Worm (Caenorhabditis elegans) whole organism, L1 larva: ENCODE data around the gene Y53F4B.21.

Source experiments
- C16A3.4 ChIP-seq: fragments of 150-350 bp; optimal IDR thresholded peaks from 2 replicates; lab custom pipeline; 2014; ENCODE audit warnings: missing biosample characterization, missing genetic modification characterization
- Y116A8C.19 ChIP-seq: sonication (generic microtip); optimal IDR thresholded peaks from 2 replicates; lab custom pipeline; 2016; ENCODE audit warnings: missing compliant biosample characterization, missing genetic modification characterization, borderline replicate concordance
- aly-2 ChIP-seq: fragments of 150-350 bp; optimal IDR thresholded peaks from 2 replicates; lab custom pipeline; 2014; ENCODE audit warnings: missing biosample characterization, missing genetic modification characterization
- blmp-1 ChIP-seq: fragments of 150-350 bp; optimal IDR thresholded peaks from 2 replicates; lab custom pipeline; 2014; ENCODE audit warnings: missing biosample characterization, missing genetic modification characterization
- ceh-63 ChIP-seq: fragments of 200-800 bp; sonication (Bioruptor generic); optimal IDR thresholded peaks from 2 replicates; lab custom pipeline; 2018; ENCODE audit warnings: mild to moderate bottlenecking, missing genetic modification characterization, missing compliant biosample characterization
- ceh-8 ChIP-seq: fragments of 200-800 bp; sonication (Bioruptor generic); optimal IDR thresholded peaks from 2 replicates; lab custom pipeline; 2018; ENCODE audit warnings: mild to moderate bottlenecking, missing genetic modification characterization, moderate library complexity, missing compliant biosample characterization
- dpl-1 ChIP-seq, 3 experiments: fragments of 150-350 bp in 2 of 3; sonication (generic microtip) in 1 of 3; optimal IDR thresholded peaks; 2 replicates each; lab custom pipeline; 2014 to 2017; ENCODE audit warnings: missing biosample characterization in 3 of 3, missing genetic modification characterization in 3 of 3, missing genetic modification reagents in 3 of 3
- dsc-1 ChIP-seq: sonication (generic microtip); optimal IDR thresholded peaks from 2 replicates; lab custom pipeline; 2016; ENCODE audit warnings: mild to moderate bottlenecking, missing genetic modification characterization, missing compliant biosample characterization
- efl-1 ChIP-seq, 4 experiments: fragments of 150-350 bp; optimal IDR thresholded peaks in 3 of 4; peaks in 1 of 4; 1 replicate in 1 of 4; 2 replicates in 3 of 4; lab custom pipeline; 2014; ENCODE audit warnings: missing biosample characterization in 2 of 4, missing genetic modification characterization in 2 of 4, missing genetic modification reagents in 2 of 4
- egl-27 ChIP-seq, 2 experiments: fragments of 150-350 bp in 1 of 2; sonication (generic microtip); optimal IDR thresholded peaks; 3 replicates each; lab custom pipeline; 2017 to 2018; ENCODE audit warnings: missing biosample characterization in 2 of 2, missing genetic modification characterization in 2 of 2, missing genetic modification reagents in 2 of 2
- elt-2 ChIP-seq: sonication (generic microtip); optimal IDR thresholded peaks from 2 replicates; lab custom pipeline; 2016; ENCODE audit warnings: missing genetic modification characterization, mild to moderate bottlenecking, inconsistent platforms, missing compliant biosample characterization, missing genetic modification reagents
- elt-3 ChIP-seq, 6 experiments: fragments of 150-350 bp in 1 of 6; sonication (generic microtip); optimal IDR thresholded peaks; 2 replicates each; lab custom pipeline; 2017 to 2018; ENCODE audit warnings: missing biosample characterization in 6 of 6, missing genetic modification characterization in 6 of 6, inconsistent platforms in 1 of 6
- fkh-4 ChIP-seq: sonication (generic microtip); optimal IDR thresholded peaks from 2 replicates; lab custom pipeline; 2016; ENCODE audit warnings: missing compliant biosample characterization, missing genetic modification characterization, borderline replicate concordance
- grh-1 ChIP-seq: fragments of 200-800 bp; sonication (Bioruptor generic); IDR thresholded peaks from 2 replicates; pipeline ENCODE4 v1.3.6; 2022; ENCODE audit warnings: missing genetic modification reagents, missing genetic modification characterization, missing compliant biosample characterization
- hlh-4 ChIP-seq: sonication (generic microtip); optimal IDR thresholded peaks from 2 replicates; lab custom pipeline; 2016; ENCODE audit warnings: mild to moderate bottlenecking, missing genetic modification characterization, missing compliant biosample characterization
- hpl-2 ChIP-seq: fragments of 150-350 bp; optimal IDR thresholded peaks from 2 replicates; lab custom pipeline; 2014; ENCODE audit warnings: missing biosample characterization, missing genetic modification reagents, missing genetic modification characterization
- irx-1 ChIP-seq: sonication (generic microtip); optimal IDR thresholded peaks from 2 replicates; lab custom pipeline; 2016; ENCODE audit warnings: missing genetic modification characterization, missing compliant biosample characterization
- isw-1 ChIP-seq: fragments of 200-800 bp; sonication (Bioruptor generic); IDR thresholded peaks from 2 replicates; pipeline ENCODE4 v1.3.6; 2022; ENCODE audit warnings: missing genetic modification characterization, missing compliant biosample characterization
- lin-13 ChIP-seq: fragments of 150-350 bp; optimal IDR thresholded peaks from 2 replicates; lab custom pipeline; 2014; ENCODE audit warnings: missing biosample characterization, missing genetic modification reagents, missing genetic modification characterization
- lin-14 ChIP-seq: fragments of 200-800 bp; sonication (Bioruptor generic); optimal IDR thresholded peaks from 2 replicates; lab custom pipeline; 2018; ENCODE audit warnings: mild to moderate bottlenecking, missing genetic modification characterization, moderate library complexity, missing compliant biosample characterization
- lin-35 ChIP-seq, 2 experiments: fragments of 150-350 bp; optimal IDR thresholded peaks; 2 replicates each; lab custom pipeline; 2014; ENCODE audit warnings: missing biosample characterization in 2 of 2, missing genetic modification characterization in 2 of 2, missing genetic modification reagents in 2 of 2
- lin-39 ChIP-seq: fragments of 150-350 bp; optimal IDR thresholded peaks from 2 replicates; lab custom pipeline; 2014; ENCODE audit warnings: missing biosample characterization, missing genetic modification reagents, missing genetic modification characterization
- lir-3 ChIP-seq: sonication (generic microtip); optimal IDR thresholded peaks from 2 replicates; lab custom pipeline; 2016; ENCODE audit warnings: mild to moderate bottlenecking, missing genetic modification characterization, moderate library complexity, missing compliant biosample characterization; ENCODE audit not compliant: poor library complexity
- lsy-2 ChIP-seq, 2 experiments: fragments of 150-350 bp; optimal IDR thresholded peaks; 2 replicates each; lab custom pipeline; 2014; ENCODE audit warnings: missing biosample characterization in 2 of 2, missing genetic modification characterization in 2 of 2
- mab-9 ChIP-seq: fragments of 200-800 bp; sonication (Bioruptor generic); IDR thresholded peaks from 2 replicates; pipeline ENCODE4 v1.3.6; 2022; ENCODE audit warnings: missing genetic modification reagents, missing genetic modification characterization, missing compliant biosample characterization
- mef-2 ChIP-seq: fragments of 150-350 bp; optimal IDR thresholded peaks from 2 replicates; lab custom pipeline; 2014; ENCODE audit warnings: missing biosample characterization, missing genetic modification characterization
- nhr-11 ChIP-seq: fragments of 150-350 bp; optimal IDR thresholded peaks from 2 replicates; lab custom pipeline; 2014; ENCODE audit warnings: missing biosample characterization, missing genetic modification characterization
- nhr-12 ChIP-seq: sonication (generic microtip); optimal IDR thresholded peaks from 2 replicates; lab custom pipeline; 2017; ENCODE audit warnings: missing biosample characterization, missing genetic modification characterization
- nhr-19 ChIP-seq: fragments of 200-800 bp; sonication (Bioruptor generic); conservative IDR thresholded peaks from 2 replicates; pipeline ENCODE4 v1.3.6; 2022; ENCODE audit warnings: missing genetic modification characterization, missing compliant biosample characterization
- nhr-20 ChIP-seq: sonication (generic microtip); optimal IDR thresholded peaks from 2 replicates; lab custom pipeline; 2016; ENCODE audit warnings: mild to moderate bottlenecking, missing genetic modification characterization, missing compliant biosample characterization
- nhr-237 ChIP-seq: fragments of 150-350 bp; optimal IDR thresholded peaks from 2 replicates; lab custom pipeline; 2014; ENCODE audit warnings: missing biosample characterization, missing genetic modification characterization
- nhr-47 ChIP-seq: sonication (generic microtip); optimal IDR thresholded peaks from 2 replicates; lab custom pipeline; 2016; ENCODE audit warnings: mild to moderate bottlenecking, missing genetic modification characterization, moderate library complexity, missing compliant biosample characterization
- nhr-71 ChIP-seq: sonication (generic microtip); optimal IDR thresholded peaks from 2 replicates; lab custom pipeline; 2016; ENCODE audit warnings: mild to moderate bottlenecking, missing genetic modification characterization, moderate library complexity, missing compliant biosample characterization
- nhr-76 ChIP-seq: sonication (generic microtip); optimal IDR thresholded peaks from 2 replicates; lab custom pipeline; 2017; ENCODE audit warnings: missing biosample characterization, missing genetic modification characterization
- nhr-77 ChIP-seq: fragments of 150-350 bp; optimal IDR thresholded peaks from 2 replicates; lab custom pipeline; 2014; ENCODE audit warnings: missing biosample characterization, missing genetic modification characterization
- nhr-84 ChIP-seq: sonication (generic microtip); optimal IDR thresholded peaks from 2 replicates; lab custom pipeline; 2017; ENCODE audit warnings: missing biosample characterization, missing genetic modification characterization
- nhr-85 ChIP-seq: sonication (generic microtip); peaks from one replicate; lab custom pipeline; 2016; ENCODE audit warnings: missing genetic modification characterization, inconsistent platforms, missing compliant biosample characterization
- nhr-90 ChIP-seq: sonication (generic microtip); optimal IDR thresholded peaks from 2 replicates; lab custom pipeline; 2016; ENCODE audit warnings: mild to moderate bottlenecking, missing genetic modification characterization, missing compliant biosample characterization; ENCODE audit not compliant: poor library complexity
- pax-3 ChIP-seq: fragments of 200-800 bp; sonication (Bioruptor generic); optimal IDR thresholded peaks from 2 replicates; lab custom pipeline; 2018; ENCODE audit warnings: mild to moderate bottlenecking, missing genetic modification characterization, moderate library complexity, missing compliant biosample characterization
- pqm-1 ChIP-seq: sonication (generic microtip); optimal IDR thresholded peaks from 3 replicates; lab custom pipeline; 2017; ENCODE audit warnings: missing biosample characterization, missing genetic modification characterization
- rnt-1 ChIP-seq: sonication (generic microtip); optimal IDR thresholded peaks from 2 replicates; lab custom pipeline; 2016; ENCODE audit warnings: mild to moderate bottlenecking, missing genetic modification characterization, moderate library complexity, missing compliant biosample characterization
- snu-23 ChIP-seq: sonication (generic microtip); optimal IDR thresholded peaks from 2 replicates; lab custom pipeline; 2016; ENCODE audit warnings: missing genetic modification characterization, missing compliant biosample characterization
- sup-37 ChIP-seq: fragments of 200-800 bp; sonication (Bioruptor generic); optimal IDR thresholded peaks from 2 replicates; lab custom pipeline; 2018; ENCODE audit warnings: mild to moderate bottlenecking, missing genetic modification characterization, missing compliant biosample characterization
- unc-130 ChIP-seq: fragments of 150-350 bp; optimal IDR thresholded peaks from 2 replicates; lab custom pipeline; 2017; ENCODE audit warnings: missing biosample characterization, missing genetic modification characterization, inconsistent platforms
- unc-30 ChIP-seq: sonication (generic microtip); optimal IDR thresholded peaks from 2 replicates; lab custom pipeline; 2017; ENCODE audit warnings: missing biosample characterization, missing genetic modification characterization

The Y53F4B.21 gene

ce11 chrII:15109844-15110243, 19.9 kb downstream of the Y53F4B.21 start, which contains the start of gene Y53F4B.39:
Y53F4B.39 (plus strand) TSS chrII:15110144.
- TF ChIP-seq nhr-84, result no peak
- TF ChIP-seq pqm-1 (tag; lab: Kevin White, UChicago), result no peak
- no peak for TF ChIP-seq pax-3 (tag; lab: Kevin White, UChicago)
- TF ChIP-seq Y116A8C.19, result no peak
- no peak for TF ChIP-seq C16A3.4 (tag; lab: Kevin White, UChicago)

ce11 chrII:15111352-15111751, 21.4 kb downstream of the Y53F4B.21 start:
- TF ChIP-seq C16A3.4 (tag; lab: Kevin White, UChicago) (peak; percentile 0), elt-3 (tag; optimal IDR thresholded peaks at IDR 0.05; lab: Kevin White, UChicago) (peak in 1 of 6 experiments; percentile 4), nhr-85 (peak; percentile 59), nhr-71 (peak; percentile 33), elt-2 (tag; lab: Kevin White, UChicago) (peak; percentile 60), nhr-90 (peak; percentile 12), snu-23 (GFP tag; lab: Kevin White, UChicago) (peak; percentile 50), nhr-19 (GFP tag; lab: Robert Waterston, UW) (peak; percentile 46), isw-1 (GFP tag; lab: Robert Waterston, UW) (no peak), efl-1 (optimal IDR thresholded peaks at IDR 0.05; lab: Kevin White, UChicago) (no peak), efl-1 (GFP tag; optimal IDR thresholded peaks at IDR 0.05 in 1 of 2; lab: Kevin White, UChicago) (peak in 1 of 2 experiments; percentile 78), blmp-1 (tag; lab: Kevin White, UChicago) (peak; percentile 72), lin-13 (no peak), ceh-8 (no peak), nhr-20 (peak; percentile 86), lin-35 (GFP tag; optimal IDR thresholded peaks at IDR 0.05; lab: Kevin White, UChicago) (peak in 1 of 2 experiments; percentile 54)

ce11 chrII:15119537-15120360, 29.8 kb downstream of the Y53F4B.21 start, which contains the start of gene arp-1:
arp-1 (plus strand) TSS chrII:15120301.
- TF ChIP-seq rnt-1 (tag; lab: Kevin White, UChicago) (peak; percentile 66), lin-39 (tag; lab: Kevin White, UChicago) (no peak), nhr-237 (tag; lab: Kevin White, UChicago) (no peak), nhr-19 (GFP tag; lab: Robert Waterston, UW) (peak; percentile 26; the same call in 1 of the 2 replicates), nhr-12 (tag; lab: Kevin White, UChicago) (no peak), nhr-77 (tag; lab: Kevin White, UChicago) (peak; percentile 76), snu-23 (GFP tag; lab: Kevin White, UChicago) (peak; percentile 57), unc-130 (tag; lab: Kevin White, UChicago) (peak; percentile 54), pax-3 (tag; lab: Kevin White, UChicago) (no peak), fkh-4 (tag; lab: Kevin White, UChicago) (no peak), lin-14 (GFP tag; lab: Kevin White, UChicago) (peak; percentile 58), nhr-71 (peak; percentile 41), dsc-1 (peak; percentile 15), lir-3 (no peak), irx-1 (tag; lab: Kevin White, UChicago) (no peak), hlh-4 (tag; lab: Kevin White, UChicago) (no peak), elt-3 (tag; optimal IDR thresholded peaks at IDR 0.05; lab: Kevin White, UChicago) (peak in 1 of 6 experiments; percentile 1), egl-27 (tag; optimal IDR thresholded peaks at IDR 0.05; lab: Kevin White, UChicago) (no peak), nhr-20 (peak; percentile 42), dpl-1 (GFP tag; optimal IDR thresholded peaks at IDR 0.05; lab: Kevin White, UChicago) (peak; percentile 61 to 68 (median 68)), mab-9 (GFP tag; lab: Robert Waterston, UW) (no peak), elt-2 (tag; lab: Kevin White, UChicago) (no peak), aly-2 (tag; lab: Kevin White, UChicago) (no peak), nhr-11 (tag; lab: Kevin White, UChicago) (no peak), mef-2 (tag; lab: Kevin White, UChicago) (no peak), nhr-76 (tag; lab: Kevin White, UChicago) (no peak), sup-37 (GFP tag; lab: Kevin White, UChicago) (no peak), grh-1 (no peak), efl-1 (optimal IDR thresholded peaks at IDR 0.05; lab: Kevin White, UChicago) (peak; percentile 71 to 78), efl-1 (GFP tag; optimal IDR thresholded peaks at IDR 0.05 in 1 of 2; lab: Kevin White, UChicago) (peak; percentile 70 to 91), nhr-47 (tag; lab: Kevin White, UChicago) (peak; percentile 34), lsy-2 (tag; optimal IDR thresholded peaks at IDR 0.05; lab: Kevin White, UChicago) (peak; percentile 49 to 74), hpl-2 (peak; percentile 63), unc-30 (tag; lab: Kevin White, UChicago) (no peak), ceh-63 (GFP tag; lab: Kevin White, UChicago) (no peak)
